Worm (Caenorhabditis elegans) whole organism, dauer: Measurements from ENCODE around the gene cdr-7.
"Not testable (repeated sequence)": the region's sequence is repeated elsewhere in the genome, so short reads cannot be mapped to it uniquely, and the experiment has no call there.

Experiments used
- unc-62 ChIP-seq: sonication (generic microtip); optimal IDR thresholded peaks from 2 replicates; lab custom pipeline; 2017; ENCODE audit warnings: missing biosample characterization, missing genetic modification reagents, missing genetic modification characterization

The cdr-7 gene

DNA sequence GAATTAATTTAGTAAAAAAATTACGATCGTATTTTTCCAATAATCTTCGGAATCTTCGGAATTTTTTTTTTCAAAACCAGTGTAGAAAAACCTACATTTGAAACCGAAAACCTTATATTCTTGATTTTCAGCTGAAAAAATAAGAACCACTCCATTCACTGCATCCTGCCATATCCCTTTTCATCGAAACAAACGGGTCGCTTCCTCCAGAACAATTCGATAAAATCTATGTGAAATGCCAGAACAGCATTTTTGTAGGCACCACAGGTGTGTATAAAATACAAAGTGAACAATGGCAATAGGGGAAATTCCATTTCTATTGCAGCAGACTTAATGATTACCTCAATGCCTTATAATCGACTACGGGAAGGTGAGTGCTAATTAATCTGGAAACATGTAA lies 34.7 kb downstream of the cdr-7 start, which contains the start of gene K01D12.1:
Gene K01D12.1, plus strand, starts transcription at position 301 of the 400 bp plus-strand sequence.
- no peak for TF ChIP-seq unc-62 (GFP tag; lab: Kevin White, UChicago)

DNA sequence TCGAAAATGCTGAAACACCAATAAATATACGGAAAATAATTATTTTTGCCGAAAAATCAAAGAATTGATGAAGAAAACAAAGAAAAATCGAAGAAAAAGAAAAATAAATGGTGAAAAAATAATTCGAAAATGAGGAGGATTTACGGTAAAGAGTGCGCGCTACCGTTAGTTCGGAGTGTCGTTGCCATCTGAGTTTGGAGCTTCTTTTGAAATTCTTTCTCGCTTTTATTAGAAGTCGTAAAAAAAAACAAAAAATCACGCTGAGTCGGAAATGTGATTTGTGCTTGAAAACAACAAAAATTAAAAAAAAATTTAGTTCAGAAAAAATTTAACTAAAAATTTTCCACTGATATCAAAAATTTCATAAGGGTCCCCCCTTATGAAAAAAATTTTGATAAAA lies 37.7 kb downstream of the cdr-7 start, which contains the start of gene F23H12.10:
Gene F23H12.10, minus strand, starts transcription at position 12 of the 400 bp plus-strand sequence.
- not testable (repeated sequence) for TF ChIP-seq unc-62 (GFP tag; lab: Kevin White, UChicago)

DNA sequence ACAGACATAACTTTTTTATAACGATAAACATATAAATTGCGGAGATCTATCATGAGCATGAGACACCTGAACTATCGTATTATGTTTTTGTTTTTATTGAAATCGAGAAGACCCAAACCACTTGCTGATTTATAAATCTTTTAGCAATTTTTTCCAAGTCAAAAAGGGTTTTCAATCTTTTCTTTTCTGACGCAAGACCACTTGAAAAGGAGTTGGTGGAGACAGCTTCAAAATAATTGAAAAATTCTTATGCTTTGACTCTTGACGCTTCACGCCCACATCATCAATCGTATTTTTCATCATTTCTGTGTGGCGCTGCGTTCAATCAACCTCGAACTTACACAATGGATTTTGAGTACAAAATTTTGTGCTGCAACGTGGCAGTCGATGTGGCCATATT lies 40.5 kb downstream of the cdr-7 start, which contains the start of gene F23H12.7:
Gene F23H12.7, plus strand, starts transcription at position 301 of the 400 bp plus-strand sequence.
- TF ChIP-seq unc-62 (GFP tag; lab: Kevin White, UChicago) = no peak

DNA sequence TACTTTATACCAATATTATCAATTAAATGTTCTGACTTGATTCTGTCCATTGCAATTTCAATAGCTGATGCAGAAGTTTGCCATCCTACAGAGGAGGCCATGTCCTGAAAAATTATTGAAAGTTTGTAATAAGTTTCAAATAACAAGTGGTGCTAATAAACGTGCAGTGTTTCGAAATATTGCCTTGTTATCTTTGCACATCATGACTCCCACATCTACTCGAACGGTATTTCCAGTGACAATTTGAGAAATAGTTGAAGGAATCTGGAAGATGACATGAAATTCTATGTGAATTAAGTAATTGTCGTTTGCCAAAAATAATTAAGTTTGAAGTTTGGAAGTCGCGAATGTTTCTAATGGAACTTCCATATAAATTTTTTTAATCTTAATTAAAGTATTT lies 42.5 kb downstream of the cdr-7 start, which contains the start of gene gcy-13:
Gene gcy-13, minus strand, starts transcription at position 101 of the 400 bp plus-strand sequence.
- no peak for TF ChIP-seq unc-62 (GFP tag; lab: Kevin White, UChicago)

ce11 chrV:12365104-12365503 lies 46.8 kb downstream of the cdr-7 start, which contains the start of gene fipr-2:
Gene fipr-2 (plus strand): TSS chrV:12365348.
- TF ChIP-seq unc-62 (GFP tag; lab: Kevin White, UChicago) = no peak

ce11 chrV:12361644-12362043 lies 50.3 kb downstream of the cdr-7 start, which contains the start of gene fipr-1:
Gene fipr-1 (minus strand): TSS chrV:12361744.
- TF ChIP-seq unc-62 (GFP tag; lab: Kevin White, UChicago) = no peak
